Worm (Caenorhabditis elegans) whole organism, midembryonic: Measurements from ENCODE around the gene Y113G7B.11.

Experiments
- cog-1 ChIP-seq: sonication (generic microtip); optimal IDR thresholded peaks from 2 replicates; lab custom pipeline; 2016; ENCODE audit warnings: missing genetic modification characterization, missing compliant biosample characterization
- flt-1 ChIP-seq: fragments of 200-800 bp; sonication (Bioruptor generic); IDR thresholded peaks from 2 replicates; pipeline ENCODE4 v1.3.6; 2022; ENCODE audit warnings: missing genetic modification characterization, missing compliant biosample characterization
- tab-1 ChIP-seq: fragments of 200-800 bp; sonication (Bioruptor generic); IDR thresholded peaks from 2 replicates; pipeline ENCODE4 v1.3.6; 2022; ENCODE audit warnings: missing genetic modification characterization, missing compliant biosample characterization

DNA sequence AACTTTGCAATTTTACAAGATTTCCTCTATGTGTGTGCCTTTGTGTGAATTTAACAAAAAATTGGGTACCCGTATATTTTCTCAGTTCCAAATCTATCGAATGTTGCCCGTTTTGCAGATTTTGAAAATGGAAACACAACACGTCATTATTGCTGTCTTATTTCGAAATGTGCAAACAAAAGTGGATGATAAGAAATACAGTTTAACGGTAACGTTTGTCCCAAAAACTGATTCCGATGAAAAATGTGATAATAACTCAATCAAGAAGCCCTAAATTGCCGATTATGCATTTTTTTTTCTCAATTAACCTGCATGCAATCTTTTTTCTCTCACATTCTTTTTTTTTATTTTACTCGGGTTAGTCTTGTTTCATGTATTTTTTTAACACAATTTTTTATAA, 10.2 kb upstream of the Y113G7B.11 start:
- TF ChIP-seq cog-1 (tag; lab: Kevin White, UChicago) (no peak), flt-1 (no peak), tab-1 (GFP tag; lab: Robert Waterston, UW) (no peak)
